Worm (Caenorhabditis elegans) whole organism, mixed stage, embryonic: ENCODE measurements around the gene ZK1307.4.

Experiments used
- bed-3 ChIP-seq: fragments of 200-800 bp; sonication (Bioruptor generic); optimal IDR thresholded peaks from 3 replicates; lab custom pipeline; 2018; ENCODE audit warnings: mild to moderate bottlenecking, missing genetic modification characterization, moderate library complexity, missing compliant biosample characterization
- cnd-1 ChIP-seq: fragments of 200-800 bp; sonication (Bioruptor generic); optimal IDR thresholded peaks from 2 replicates; lab custom pipeline; 2018; ENCODE audit warnings: mild to moderate bottlenecking, missing genetic modification characterization, missing compliant biosample characterization
- elt-3 ChIP-seq: fragments of 150-350 bp; optimal IDR thresholded peaks from 2 replicates; lab custom pipeline; 2014; ENCODE audit warnings: missing biosample characterization, missing genetic modification characterization
- mab-5 ChIP-seq: fragments of 150-350 bp; optimal IDR thresholded peaks from 2 replicates; lab custom pipeline; 2014; ENCODE audit warnings: missing biosample characterization, missing genetic modification characterization
- nhr-237 ChIP-seq: fragments of 150-350 bp; optimal IDR thresholded peaks from 2 replicates; lab custom pipeline; 2014; ENCODE audit warnings: missing biosample characterization, missing genetic modification characterization
- nhr-28 ChIP-seq: fragments of 150-350 bp; optimal IDR thresholded peaks from 2 replicates; lab custom pipeline; 2014; ENCODE audit warnings: missing biosample characterization, missing genetic modification characterization
- snpc-4 ChIP-seq: fragments of 150-350 bp; optimal IDR thresholded peaks from 2 replicates; lab custom pipeline; 2014; ENCODE audit warnings: missing biosample characterization, missing genetic modification characterization
- unc-39 ChIP-seq: fragments of 150-350 bp; optimal IDR thresholded peaks from 2 replicates; lab custom pipeline; 2014; ENCODE audit warnings: missing biosample characterization, missing genetic modification characterization
- ztf-11 ChIP-seq: fragments of 150-350 bp; optimal IDR thresholded peaks from 2 replicates; lab custom pipeline; 2014; ENCODE audit warnings: missing biosample characterization, missing genetic modification characterization

DNA sequence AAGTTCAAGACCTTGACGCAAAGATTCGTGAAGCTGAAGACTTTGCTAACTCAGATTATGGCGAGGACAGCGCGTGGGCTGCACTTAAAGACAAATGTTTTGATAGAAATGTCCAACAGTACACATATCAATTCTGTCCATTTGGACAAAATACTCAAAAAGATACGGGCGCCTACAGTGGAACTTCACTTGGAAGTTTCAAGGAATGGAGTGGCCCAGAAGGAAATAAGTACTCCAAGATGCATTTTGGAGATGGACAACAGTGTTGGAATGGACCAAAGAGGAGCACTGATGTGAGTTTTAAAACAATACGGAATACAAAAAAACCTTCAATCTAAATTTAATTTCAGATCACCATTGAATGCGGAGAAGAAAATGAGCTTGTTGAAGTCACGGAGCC is 25.7 kb downstream of the ZK1307.4 start:
- TF ChIP-seq ztf-11 (no peak), nhr-28 (tag; lab: Kevin White, UChicago) (no peak), snpc-4 (no peak), bed-3 (GFP tag; lab: Kevin White, UChicago) (no peak), elt-3 (tag; lab: Kevin White, UChicago) (no peak), nhr-237 (tag; lab: Kevin White, UChicago) (no peak), mab-5 (tag; lab: Kevin White, UChicago) (no peak), cnd-1 (tag; lab: Kevin White, UChicago) (no peak), unc-39 (tag; lab: Kevin White, UChicago) (no peak)
